Worm (Caenorhabditis elegans) whole organism, L2 larva: ENCODE measurements around the gene clc-6.
A peak's percentile ranks its signal among the peaks of the same experiment; 100 is the strongest.
"Not testable (repeated sequence)": the region's sequence is repeated elsewhere in the genome, so short reads cannot be mapped to it uniquely, and the experiment has no call there.

Experiments used
- F13H6.1 ChIP-seq: sonication (generic microtip); optimal IDR thresholded peaks from 2 replicates; lab custom pipeline; 2016; ENCODE audit warnings: missing genetic modification characterization, missing compliant biosample characterization
- R02D3.7 ChIP-seq: fragments of 150-350 bp; optimal IDR thresholded peaks from 2 replicates; lab custom pipeline; 2014; ENCODE audit warnings: missing biosample characterization, missing genetic modification characterization
- Y55F3AM.14 ChIP-seq: fragments of 200-800 bp; sonication (Bioruptor generic); optimal IDR thresholded peaks from 2 replicates; lab custom pipeline; 2018; ENCODE audit warnings: mild to moderate bottlenecking, missing genetic modification characterization, missing compliant biosample characterization
- alr-1 ChIP-seq: fragments of 150-350 bp; optimal IDR thresholded peaks from 2 replicates; lab custom pipeline; 2014; ENCODE audit warnings: missing biosample characterization, missing genetic modification characterization
- ceh-16 ChIP-seq: fragments of 150-350 bp; optimal IDR thresholded peaks from 2 replicates; lab custom pipeline; 2014; ENCODE audit warnings: missing biosample characterization, missing genetic modification characterization
- crh-2 ChIP-seq: sonication (generic microtip); optimal IDR thresholded peaks from 2 replicates; lab custom pipeline; 2017; ENCODE audit warnings: missing biosample characterization, missing genetic modification characterization
- elt-1 ChIP-seq: fragments of 150-350 bp; optimal IDR thresholded peaks from 2 replicates; lab custom pipeline; 2014; ENCODE audit warnings: missing biosample characterization, missing genetic modification characterization
- fos-1 ChIP-seq: fragments of 150-350 bp; optimal IDR thresholded peaks from 2 replicates; lab custom pipeline; 2014; ENCODE audit warnings: missing biosample characterization, missing genetic modification characterization
- gmeb-1 ChIP-seq: fragments of 150-350 bp; optimal IDR thresholded peaks from 2 replicates; lab custom pipeline; 2014; ENCODE audit warnings: missing biosample characterization, missing genetic modification characterization
- lin-13 ChIP-seq: fragments of 150-350 bp; optimal IDR thresholded peaks from 2 replicates; lab custom pipeline; 2014; ENCODE audit warnings: missing biosample characterization, missing genetic modification reagents, missing genetic modification characterization
- lin-39 ChIP-seq: fragments of 150-350 bp; optimal IDR thresholded peaks from 2 replicates; lab custom pipeline; 2014; ENCODE audit warnings: missing biosample characterization, missing genetic modification reagents, missing genetic modification characterization
- lsy-2 ChIP-seq, 2 experiments: fragments of 150-350 bp in 1 of 2; sonication (generic microtip) in 1 of 2; optimal IDR thresholded peaks; 2 replicates each; lab custom pipeline; 2014 to 2017; ENCODE audit warnings: missing biosample characterization in 2 of 2, missing genetic modification characterization in 2 of 2
- mbf-1 ChIP-seq: sonication (generic microtip); optimal IDR thresholded peaks from 2 replicates; lab custom pipeline; 2017; ENCODE audit warnings: missing biosample characterization, missing genetic modification characterization
- mdl-1 ChIP-seq, 2 experiments: fragments of 150-350 bp in 1 of 2; sonication (generic microtip) in 1 of 2; optimal IDR thresholded peaks; 2 replicates each; lab custom pipeline; 2017; ENCODE audit warnings: missing biosample characterization in 2 of 2, missing genetic modification characterization in 2 of 2
- nhr-10 ChIP-seq: sonication (generic microtip); optimal IDR thresholded peaks from 2 replicates; lab custom pipeline; 2017; ENCODE audit warnings: missing biosample characterization, missing genetic modification characterization
- nhr-11 ChIP-seq: fragments of 150-350 bp; optimal IDR thresholded peaks from 2 replicates; lab custom pipeline; 2014; ENCODE audit warnings: missing biosample characterization, missing genetic modification characterization
- nhr-129 ChIP-seq: fragments of 150-350 bp; optimal IDR thresholded peaks from 2 replicates; lab custom pipeline; 2014; ENCODE audit warnings: missing biosample characterization, missing genetic modification characterization
- nhr-21 ChIP-seq: fragments of 150-350 bp; optimal IDR thresholded peaks from 2 replicates; lab custom pipeline; 2014; ENCODE audit warnings: missing biosample characterization, missing genetic modification characterization
- nhr-23 ChIP-seq: fragments of 150-350 bp; optimal IDR thresholded peaks from 2 replicates; lab custom pipeline; 2014; ENCODE audit warnings: missing biosample characterization, missing genetic modification reagents, missing genetic modification characterization
- nhr-237 ChIP-seq: fragments of 150-350 bp; optimal IDR thresholded peaks from 2 replicates; lab custom pipeline; 2014; ENCODE audit warnings: missing biosample characterization, missing genetic modification characterization
- nhr-25 ChIP-seq: fragments of 150-350 bp; sonication (generic microtip); optimal IDR thresholded peaks from 3 replicates; lab custom pipeline; 2014; ENCODE audit warnings: missing biosample characterization, missing genetic modification characterization
- nhr-6 ChIP-seq: fragments of 150-350 bp; optimal IDR thresholded peaks from 2 replicates; lab custom pipeline; 2014; ENCODE audit warnings: missing biosample characterization, missing genetic modification characterization
- nhr-77 ChIP-seq: fragments of 150-350 bp; optimal IDR thresholded peaks from 2 replicates; lab custom pipeline; 2014; ENCODE audit warnings: missing biosample characterization, missing genetic modification characterization
- sem-4 ChIP-seq: fragments of 150-350 bp; optimal IDR thresholded peaks from 2 replicates; lab custom pipeline; 2014; ENCODE audit warnings: missing biosample characterization, missing genetic modification reagents, missing genetic modification characterization
- sma-3 ChIP-seq: sonication (generic microtip); optimal IDR thresholded peaks from 2 replicates; lab custom pipeline; 2016; ENCODE audit warnings: missing genetic modification reagents, missing genetic modification characterization, missing compliant biosample characterization
- sma-9 ChIP-seq, 2 experiments: fragments of 150-350 bp in 1 of 2; sonication (generic microtip) in 1 of 2; optimal IDR thresholded peaks; 2 replicates each; lab custom pipeline; 2014 to 2016; ENCODE audit warnings: missing genetic modification characterization in 2 of 2, mild to moderate bottlenecking in 1 of 2, missing biosample characterization in 1 of 2, missing compliant biosample characterization in 1 of 2, missing genetic modification reagents in 1 of 2, moderate library complexity in 1 of 2
- snpc-4 ChIP-seq: fragments of 150-350 bp; optimal IDR thresholded peaks from 2 replicates; lab custom pipeline; 2014; ENCODE audit warnings: missing biosample characterization, missing genetic modification characterization
- unc-55 ChIP-seq: fragments of 150-350 bp; sonication (generic microtip); optimal IDR thresholded peaks from 3 replicates; lab custom pipeline; 2014; ENCODE audit warnings: missing biosample characterization, missing genetic modification reagents, missing genetic modification characterization
- unc-62 ChIP-seq: fragments of 150-350 bp; optimal IDR thresholded peaks from 2 replicates; lab custom pipeline; 2014; ENCODE audit warnings: missing biosample characterization, missing genetic modification reagents, missing genetic modification characterization
- ztf-11 ChIP-seq: sonication (generic microtip); optimal IDR thresholded peaks from 2 replicates; lab custom pipeline; 2017; ENCODE audit warnings: missing biosample characterization, missing genetic modification characterization
- ztf-4 ChIP-seq: fragments of 150-350 bp; optimal IDR thresholded peaks from 2 replicates; lab custom pipeline; 2014; ENCODE audit warnings: missing biosample characterization, missing genetic modification characterization

clc-6 gene

ce11 chrV:11182925-11183324, 13.1 kb downstream of the clc-6 start, which contains the start of gene cnc-10:
Gene cnc-10, plus strand, starts transcription at chrV:11183225.
- TF ChIP-seq mbf-1 (tag; lab: Kevin White, UChicago) (no peak), nhr-10 (tag; lab: Kevin White, UChicago) (no peak), nhr-237 (tag; lab: Kevin White, UChicago) (no peak), nhr-25 (tag; lab: Kevin White, UChicago) (peak; percentile 61), unc-55 (no peak)

ce11 chrV:11180951-11181350, 15.1 kb downstream of the clc-6 start:
- TF ChIP-seq nhr-25 (tag; lab: Kevin White, UChicago), result peak; percentile 78
- TF ChIP-seq nhr-6 (tag; lab: Kevin White, UChicago), result no peak
- no peak for TF ChIP-seq elt-1 (tag; lab: Kevin White, UChicago)

- TF ChIP-seq nhr-6 (tag; lab: Kevin White, UChicago) (no peak), ztf-4 (tag; lab: Kevin White, UChicago) (no peak), R02D3.7 (no peak), crh-2 (tag; lab: Kevin White, UChicago) (no peak), ztf-11 (tag; lab: Kevin White, UChicago) (no peak), unc-62 (GFP tag; lab: Kevin White, UChicago) (no peak), alr-1 (tag; lab: Kevin White, UChicago) (no peak), lin-39 (tag; lab: Kevin White, UChicago) (no peak), nhr-10 (tag; lab: Kevin White, UChicago) (no peak), fos-1 (tag; lab: Kevin White, UChicago) (no peak), snpc-4 (tag; lab: Kevin White, UChicago) (no peak), sem-4 (tag; lab: Kevin White, UChicago) (no peak), Y55F3AM.14 (no peak), nhr-11 (no peak), nhr-23 (tag; lab: Kevin White, UChicago) (no peak), gmeb-1 (no peak), nhr-77 (no peak)
These were observed 18.4 kb downstream of the clc-6 start, which contains the start of gene gpa-1 for ce11 chrV:11177577-11177976. Gene gpa-1, minus strand, starts transcription at chrV:11177677.

- TF ChIP-seq crh-2 (tag; lab: Kevin White, UChicago) (peak; percentile 24), gmeb-1 (peak; percentile 33), snpc-4 (tag; lab: Kevin White, UChicago) (peak; percentile 96), lin-13 (peak; percentile 21), nhr-129 (tag; lab: Kevin White, UChicago) (peak; percentile 29), sma-9 (GFP tag; optimal IDR thresholded peaks at IDR 0.05; lab: Kevin White, UChicago) (peak; percentile 87), nhr-21 (tag; lab: Kevin White, UChicago) (peak; percentile 59), sma-3 (GFP tag; lab: Kevin White, UChicago) (peak; percentile 69), fos-1 (tag; lab: Kevin White, UChicago) (peak; percentile 45), mdl-1 (tag; optimal IDR thresholded peaks at IDR 0.05; lab: Kevin White, UChicago) (peak in 1 of 2 experiments; percentile 23), F13H6.1 (tag; lab: Kevin White, UChicago) (peak; percentile 65)
- not testable (repeated sequence) for TF ChIP-seq sma-9 (tag; optimal IDR thresholded peaks at IDR 0.05; lab: Kevin White, UChicago)
These were observed 19.2 kb downstream of the clc-6 start for ce11 chrV:11176693-11177304.

- peak; percentile 18 for TF ChIP-seq crh-2 (tag; lab: Kevin White, UChicago)
- peak; percentile 56 for TF ChIP-seq sma-3 (GFP tag; lab: Kevin White, UChicago)
- peak; percentile 94 for TF ChIP-seq snpc-4 (tag; lab: Kevin White, UChicago)
- peak; percentile 5 for TF ChIP-seq fos-1 (tag; lab: Kevin White, UChicago)
- peak; percentile 82 for TF ChIP-seq sma-9 (GFP tag; optimal IDR thresholded peaks at IDR 0.05; lab: Kevin White, UChicago)
- TF ChIP-seq sma-9 (tag; optimal IDR thresholded peaks at IDR 0.05; lab: Kevin White, UChicago), result not testable (repeated sequence)
- TF ChIP-seq, all 48 proteins: peak for 5; not testable (repeated sequence) for 43
These were observed 20.6 kb downstream of the clc-6 start for ce11 chrV:11175336-11175938.

- TF ChIP-seq nhr-129 (tag; lab: Kevin White, UChicago) (peak; percentile 26), sma-9 (GFP tag; optimal IDR thresholded peaks at IDR 0.05; lab: Kevin White, UChicago) (peak; percentile 52), sma-9 (tag; optimal IDR thresholded peaks at IDR 0.05; lab: Kevin White, UChicago) (no peak), ceh-16 (tag; lab: Kevin White, UChicago) (no peak), crh-2 (tag; lab: Kevin White, UChicago) (peak; percentile 8), Y55F3AM.14 (peak; percentile 47), nhr-25 (tag; lab: Kevin White, UChicago) (no peak), nhr-21 (tag; lab: Kevin White, UChicago) (no peak), lsy-2 (tag; optimal IDR thresholded peaks at IDR 0.05; lab: Kevin White, UChicago) (peak in 1 of 2 experiments; percentile 25), snpc-4 (tag; lab: Kevin White, UChicago) (peak; percentile 95)
These were observed 21.3 kb downstream of the clc-6 start for ce11 chrV:11174663-11175062.
